Worm (Caenorhabditis elegans) whole organism, L4 larva: ENCODE data around the gene egl-36.

Experiments
- F49E8.2 ChIP-seq: sonication (generic microtip); optimal IDR thresholded peaks from 2 replicates; lab custom pipeline; 2016; ENCODE audit warnings: missing compliant biosample characterization, mild to moderate bottlenecking, missing genetic modification characterization, borderline replicate concordance
- ZK546.5 ChIP-seq, 2 experiments: sonication (generic microtip); optimal IDR thresholded peaks; 2 replicates each; lab custom pipeline; 2017; ENCODE audit warnings: missing biosample characterization in 2 of 2, missing genetic modification characterization in 2 of 2
- cey-2 ChIP-seq: sonication (generic microtip); optimal IDR thresholded peaks from 3 replicates; lab custom pipeline; 2017; ENCODE audit warnings: missing genetic modification characterization, mild to moderate bottlenecking, missing compliant biosample characterization, antibody characterized with exemption, borderline replicate concordance; ENCODE audit not compliant: insufficient read depth
- lin-38 ChIP-seq: fragments of 200-800 bp; sonication (Bioruptor generic); IDR thresholded peaks from 2 replicates; pipeline ENCODE4 v1.3.6; 2022; ENCODE audit warnings: missing genetic modification reagents, missing genetic modification characterization, missing compliant biosample characterization
- lin-39 ChIP-seq: fragments of 150-350 bp; optimal IDR thresholded peaks from 2 replicates; lab custom pipeline; 2014; ENCODE audit warnings: missing biosample characterization, missing genetic modification reagents, missing genetic modification characterization
- pqm-1 ChIP-seq: sonication (generic microtip); optimal IDR thresholded peaks from 2 replicates; lab custom pipeline; 2017; ENCODE audit warnings: missing biosample characterization, missing genetic modification characterization
- unc-130 ChIP-seq: sonication (generic microtip); optimal IDR thresholded peaks from 2 replicates; lab custom pipeline; 2016; ENCODE audit warnings: missing genetic modification reagents, missing genetic modification characterization, missing compliant biosample characterization

DNA sequence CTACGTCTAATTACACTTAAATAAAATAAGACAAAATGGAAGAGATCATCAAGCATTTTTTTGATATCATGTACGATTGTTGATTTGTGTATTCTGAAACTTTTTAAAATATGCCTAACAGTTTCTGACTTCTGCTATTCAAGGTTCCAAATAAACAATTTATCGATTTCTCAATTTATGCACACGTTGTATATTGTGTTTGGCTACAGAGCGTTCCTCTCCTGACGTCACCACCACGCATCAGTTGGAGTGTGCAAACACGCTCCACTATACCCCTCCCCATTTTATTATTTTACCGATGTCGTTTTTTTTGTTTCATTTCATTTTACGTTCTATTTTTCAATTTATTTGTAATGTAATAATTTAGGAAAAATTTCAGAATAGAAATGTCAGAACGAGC lies 39.2 kb upstream of the egl-36 start, which contains the start of gene plpp-1.3:
- TF ChIP-seq F49E8.2 (tag; lab: Kevin White, UChicago) (no peak), unc-130 (no peak), pqm-1 (tag; lab: Kevin White, UChicago) (no peak), ZK546.5 (tag; optimal IDR thresholded peaks at IDR 0.05; lab: Kevin White, UChicago) (no peak), cey-2 (tag; lab: Kevin White, UChicago) (no peak), lin-39 (tag; lab: Kevin White, UChicago) (no peak), lin-38 (GFP tag; lab: Robert Waterston, UW) (peak; percentile 71)
